Worm (Caenorhabditis elegans): Measurements from ENCODE around the gene C05C8.7.

Gene C05C8.7

DNA sequence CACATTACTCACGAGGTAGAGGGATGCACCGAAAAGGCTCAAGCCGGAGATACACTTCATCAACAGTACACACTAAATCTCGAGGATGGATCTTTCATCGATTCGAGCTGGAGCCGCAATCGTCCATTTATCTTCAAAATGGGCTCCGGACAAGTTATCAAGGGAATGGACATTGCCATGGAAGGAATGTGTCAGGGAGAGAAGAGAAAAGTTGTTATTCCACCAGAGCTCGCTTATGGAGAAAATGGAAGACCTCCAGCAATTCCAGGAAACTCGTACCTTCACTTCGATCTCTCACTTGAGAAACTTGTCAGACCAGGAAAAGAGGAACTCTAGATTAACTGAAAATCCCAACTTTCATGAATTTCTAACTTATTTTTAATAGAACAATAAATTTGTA lies 21.0 kb downstream of the C05C8.7 start:
- TF ChIP-seq bed-3 (GFP tag; optimal IDR thresholded peaks at IDR 0.05) = no peak
- no peak for TF ChIP-seq lin-32 (GFP tag; optimal IDR thresholded peaks at IDR 0.05)
- TF ChIP-seq nhr-76 (tag; optimal IDR thresholded peaks at IDR 0.05) = no peak
- TF ChIP-seq sem-2 (GFP tag; optimal IDR thresholded peaks at IDR 0.05) = no peak
- no peak for TF ChIP-seq unc-62 (GFP tag; optimal IDR thresholded peaks at IDR 0.05)
- TF ChIP-seq unc-39 (tag; optimal IDR thresholded peaks at IDR 0.05) = no peak
- no peak for TF ChIP-seq nhr-12 (tag; optimal IDR thresholded peaks at IDR 0.05)

DNA sequence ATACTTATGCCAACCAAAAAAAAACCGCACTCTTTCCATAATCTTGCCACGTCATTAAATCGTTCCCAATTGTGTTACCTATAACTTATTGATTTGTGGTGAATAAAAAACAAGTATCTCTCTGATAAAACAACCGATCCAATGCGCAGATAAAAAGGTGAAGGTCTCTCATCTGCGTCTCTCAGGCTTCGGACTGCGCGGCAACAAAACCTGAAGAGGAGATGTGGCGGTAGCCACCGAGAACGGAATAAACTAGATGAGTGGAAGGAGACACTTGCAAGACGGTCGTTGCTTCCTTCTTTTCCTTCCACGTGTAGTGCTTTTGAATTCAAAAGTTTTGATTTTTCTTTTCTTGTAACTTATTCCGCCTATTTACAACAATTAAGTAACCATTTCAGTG lies 21.9 kb downstream of the C05C8.7 start, which contains the start of gene fkb-3:
Gene fkb-3 (plus strand): TSS at position 277 of the 400 bp plus-strand sequence.
- TF ChIP-seq M03D4.4 (tag; optimal IDR thresholded peaks at IDR 0.05) (no peak), elt-3 (tag; optimal IDR thresholded peaks at IDR 0.05) (no peak), blmp-1 (tag; optimal IDR thresholded peaks at IDR 0.05) (no peak), zip-8 (tag; optimal IDR thresholded peaks at IDR 0.05) (no peak), sptf-1 (tag; optimal IDR thresholded peaks at IDR 0.05) (no peak), pha-4 (tag; optimal IDR thresholded peaks at IDR 0.05) (no peak), mab-5 (tag; optimal IDR thresholded peaks at IDR 0.05) (no peak), nhr-28 (tag; optimal IDR thresholded peaks at IDR 0.05) (no peak), unc-120 (tag; optimal IDR thresholded peaks at IDR 0.05; ENCODE audit: poor library complexity, severe bottlenecking) (no peak), unc-39 (tag; optimal IDR thresholded peaks at IDR 0.05) (no peak), cnd-1 (tag; optimal IDR thresholded peaks at IDR 0.05) (no peak), nhr-76 (tag; optimal IDR thresholded peaks at IDR 0.05) (no peak), sem-2 (GFP tag; optimal IDR thresholded peaks at IDR 0.05) (no peak), ces-1 (GFP tag; optimal IDR thresholded peaks at IDR 0.05) (no peak), nhr-12 (tag; optimal IDR thresholded peaks at IDR 0.05) (no peak)

DNA sequence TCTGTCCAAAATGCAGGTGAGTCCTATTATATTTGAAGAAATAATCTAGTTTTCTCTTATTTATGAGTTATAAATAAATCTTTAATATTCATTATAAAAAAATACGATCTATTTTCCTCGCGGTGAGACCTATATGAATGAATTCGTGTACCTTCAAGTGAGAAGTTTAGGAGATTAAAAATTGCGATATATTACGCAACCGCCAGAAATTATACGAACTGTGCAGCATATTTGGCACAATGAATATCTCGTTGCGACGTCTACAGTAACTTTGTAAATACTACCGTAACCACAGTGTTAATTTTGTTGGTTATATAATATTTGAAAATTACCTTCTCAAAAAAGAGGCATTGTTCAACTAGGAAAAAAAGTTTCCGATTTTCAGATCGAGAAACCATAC lies 22.5 kb downstream of the C05C8.7 start:
- no peak for TF ChIP-seq cnd-1 (tag; optimal IDR thresholded peaks at IDR 0.05)
- peak; percentile 72 for TF ChIP-seq zip-8 (tag; optimal IDR thresholded peaks at IDR 0.05)

DNA sequence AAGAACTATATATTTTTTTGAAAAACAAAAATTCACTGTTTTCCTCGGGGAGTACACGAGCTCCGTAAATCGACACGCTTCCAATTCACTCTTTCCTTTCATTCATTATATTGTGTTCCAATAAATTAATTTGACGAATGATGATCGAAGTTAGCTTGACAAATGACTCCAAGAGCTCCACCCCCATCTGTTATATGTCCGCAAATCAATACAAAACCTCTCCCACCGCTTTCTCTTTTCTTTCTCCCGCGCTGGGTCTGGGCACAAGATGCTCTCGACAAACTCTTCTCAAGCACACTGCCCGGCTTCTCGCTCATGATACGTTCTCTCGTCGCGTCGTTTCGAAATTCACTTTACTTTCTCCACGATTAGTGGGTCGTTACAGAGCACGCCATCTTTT lies 22.9 kb downstream of the C05C8.7 start, which contains the start of gene C13F10.1:
Gene C13F10.1 (plus strand): TSS at position 138 of the 400 bp plus-strand sequence.
- TF ChIP-seq ces-1 (GFP tag; optimal IDR thresholded peaks at IDR 0.05) = peak; percentile 62
- TF ChIP-seq unc-120 (tag; optimal IDR thresholded peaks at IDR 0.05; ENCODE audit: poor library complexity, severe bottlenecking) = peak; percentile 31
- peak; percentile 32 for TF ChIP-seq hlh-1 (tag; optimal IDR thresholded peaks at IDR 0.05)
- TF ChIP-seq unc-62 (GFP tag; optimal IDR thresholded peaks at IDR 0.05) = peak; percentile 80
- TF ChIP-seq nhr-2 (tag; optimal IDR thresholded peaks at IDR 0.05) = no peak
- TF ChIP-seq sptf-1 (tag; optimal IDR thresholded peaks at IDR 0.05) = no peak

DNA sequence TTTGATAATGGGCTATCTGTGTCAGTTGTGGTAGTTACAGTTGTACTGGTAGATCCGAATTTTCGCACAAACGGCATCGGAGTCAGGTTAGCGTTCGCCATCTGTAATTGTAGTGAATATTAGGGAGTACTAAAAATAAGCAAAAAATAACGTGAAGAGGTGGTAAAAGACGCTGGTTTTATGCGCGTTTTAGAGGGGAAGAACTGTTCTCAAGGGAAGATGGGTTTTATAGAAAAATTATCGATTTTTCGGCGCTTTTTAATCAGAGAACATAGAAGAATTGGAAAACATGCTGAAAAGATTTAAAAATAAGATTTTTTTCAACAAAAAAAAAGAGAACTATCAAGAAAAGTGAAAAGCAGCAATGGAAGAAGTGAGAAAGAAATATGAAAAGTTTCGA lies 23.7 kb downstream of the C05C8.7 start, which contains the start of gene C13F10.7:
Gene C13F10.7 (minus strand): TSS at position 101 of the 400 bp plus-strand sequence.
- TF ChIP-seq hlh-1 (tag; optimal IDR thresholded peaks at IDR 0.05) (no peak), nhr-28 (tag; optimal IDR thresholded peaks at IDR 0.05) (no peak), snpc-4 (tag; optimal IDR thresholded peaks at IDR 0.05) (no peak), sptf-1 (tag; optimal IDR thresholded peaks at IDR 0.05) (no peak), zip-8 (tag; optimal IDR thresholded peaks at IDR 0.05) (no peak), mls-2 (tag; optimal IDR thresholded peaks at IDR 0.05) (no peak), sem-2 (GFP tag; optimal IDR thresholded peaks at IDR 0.05) (no peak), elt-1 (tag; optimal IDR thresholded peaks at IDR 0.05; ENCODE audit: borderline replicate concordance, insufficient read depth) (no peak), unc-62 (GFP tag; optimal IDR thresholded peaks at IDR 0.05) (no peak), unc-39 (tag; optimal IDR thresholded peaks at IDR 0.05) (no peak), ceh-83 (GFP tag; optimal IDR thresholded peaks at IDR 0.05) (no peak), nhr-76 (tag; optimal IDR thresholded peaks at IDR 0.05) (no peak), unc-120 (tag; optimal IDR thresholded peaks at IDR 0.05; ENCODE audit: poor library complexity, severe bottlenecking) (no peak), ham-2 (GFP tag; optimal IDR thresholded peaks at IDR 0.05) (no peak), ceh-39 (tag; optimal IDR thresholded peaks at IDR 0.05) (no peak), lsy-2 (tag; optimal IDR thresholded peaks at IDR 0.05) (no peak), tbx-8 (GFP tag; optimal IDR thresholded peaks at IDR 0.05) (no peak), bed-3 (GFP tag; optimal IDR thresholded peaks at IDR 0.05) (no peak), pha-4 (tag; optimal IDR thresholded peaks at IDR 0.05) (no peak), drap-1 (GFP tag; optimal IDR thresholded peaks at IDR 0.05) (no peak)

DNA sequence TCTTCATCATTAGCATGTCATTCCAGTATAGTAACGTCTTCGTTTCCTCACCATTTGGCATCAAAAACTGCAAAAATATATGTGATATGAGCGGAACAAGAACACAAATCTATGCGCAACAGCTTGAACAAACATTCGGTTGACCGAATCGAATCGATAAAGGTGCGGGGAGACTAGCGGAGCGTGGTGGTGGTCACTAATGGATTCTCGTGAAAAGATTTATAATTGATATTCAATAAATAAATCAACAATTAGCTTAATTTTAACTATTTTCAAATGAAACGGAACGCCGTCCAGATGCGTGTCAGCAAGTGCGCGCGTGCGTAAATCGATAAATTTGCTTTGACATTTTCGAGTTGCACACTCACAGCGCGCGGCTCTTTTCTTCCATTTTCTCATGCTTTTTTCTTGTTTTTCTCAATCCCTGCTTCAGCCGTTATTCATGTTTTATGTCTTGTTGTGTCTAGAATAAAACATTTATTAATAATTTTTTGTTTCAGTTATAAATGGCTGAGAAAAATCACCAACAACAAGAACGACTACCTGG lies 25.8 kb downstream of the C05C8.7 start, which contains the start of the genes C13F10.8, C13F10.6 and kxd-1:
Gene C13F10.8 (minus strand): TSS at position 51 of the 547 bp plus-strand sequence.
Gene C13F10.6 (minus strand): TSS at position 67 of the 547 bp plus-strand sequence.
Gene kxd-1 (plus strand): TSS at position 497 of the 547 bp plus-strand sequence.
- TF ChIP-seq flh-1 (GFP tag; optimal IDR thresholded peaks at IDR 0.05) (no peak), mep-1 (tag; optimal IDR thresholded peaks at IDR 0.05) (peak; percentile 15)

Measured in whole organism, mixed stage, embryonic.